Worm (Caenorhabditis elegans): ENCODE data around the gene cdk-11.1.

The cdk-11.1 gene

ce11 chrII:7666338-7666737 is 32.7 kb upstream of the cdk-11.1 start:
- TF ChIP-seq unc-62 (GFP tag; optimal IDR thresholded peaks at IDR 0.05) (no peak), mdl-1 (tag; optimal IDR thresholded peaks at IDR 0.05) (no peak), ceh-16 (tag; optimal IDR thresholded peaks at IDR 0.05) (no peak), nhr-6 (tag; optimal IDR thresholded peaks at IDR 0.05) (no peak), Y55F3AM.14 (GFP tag; optimal IDR thresholded peaks at IDR 0.05) (no peak), nhr-23 (tag; optimal IDR thresholded peaks at IDR 0.05) (no peak)

ce11 chrII:7666967-7667366 is 32.1 kb upstream of the cdk-11.1 start, which contains the start of gene lir-2:
Gene lir-2 (plus strand): TSS chrII:7667267.
- no peak for TF ChIP-seq nhr-23 (tag; optimal IDR thresholded peaks at IDR 0.05)
- peak; percentile 3 for TF ChIP-seq nhr-25 (tag; optimal IDR thresholded peaks at IDR 0.05)
- TF ChIP-seq lin-13 (GFP tag; optimal IDR thresholded peaks at IDR 0.05) = no peak

- peak; percentile 66 for TF ChIP-seq unc-55 (GFP tag; optimal IDR thresholded peaks at IDR 0.05)
- TF ChIP-seq ZK546.5 (tag; optimal IDR thresholded peaks at IDR 0.05) = no peak
- TF ChIP-seq F13H6.1 (tag; optimal IDR thresholded peaks at IDR 0.05) = peak; percentile 26
- peak; percentile 38 for TF ChIP-seq fos-1 (tag; optimal IDR thresholded peaks at IDR 0.05)
- no peak for TF ChIP-seq nhr-12 (tag; optimal IDR thresholded peaks at IDR 0.05)
- peak; percentile 74 for TF ChIP-seq C34F6.9 (tag; optimal IDR thresholded peaks at IDR 0.05)
- TF ChIP-seq ztf-4 (tag; optimal IDR thresholded peaks at IDR 0.05) = no peak
- no peak for TF ChIP-seq elt-1 (tag; optimal IDR thresholded peaks at IDR 0.05)
- no peak for TF ChIP-seq peb-1 (tag; optimal IDR thresholded peaks at IDR 0.05)
- no peak for TF ChIP-seq ama-1 (optimal IDR thresholded peaks at IDR 0.05)
- TF ChIP-seq dmd-4 (tag; optimal IDR thresholded peaks at IDR 0.05) = no peak
- no peak for TF ChIP-seq mab-5 (tag; optimal IDR thresholded peaks at IDR 0.05)
- peak; percentile 15 for TF ChIP-seq sem-4 (tag; optimal IDR thresholded peaks at IDR 0.05)
- TF ChIP-seq unc-62 (GFP tag; optimal IDR thresholded peaks at IDR 0.05) = no peak
- TF ChIP-seq lsy-2 (tag; optimal IDR thresholded peaks at IDR 0.05) = peak in 1 of 2 experiments; percentile 44
- no peak for TF ChIP-seq nhr-11 (tag; optimal IDR thresholded peaks at IDR 0.05)
- TF ChIP-seq nhr-25 (tag; optimal IDR thresholded peaks at IDR 0.05) = peak; percentile 32
- peak; percentile 42 for TF ChIP-seq lin-11 (tag; optimal IDR thresholded peaks at IDR 0.05)
- peak; percentile 69 for TF ChIP-seq nhr-129 (tag; optimal IDR thresholded peaks at IDR 0.05)
- TF ChIP-seq crh-2 (tag; optimal IDR thresholded peaks at IDR 0.05) = peak; percentile 10
Measured at ce11 chrII:7669409-7669808, 29.6 kb upstream of the cdk-11.1 start.

ce11 chrII:7670039-7670438 is 29.0 kb upstream of the cdk-11.1 start:
- TF ChIP-seq unc-39 (tag; optimal IDR thresholded peaks at IDR 0.05) = no peak
- TF ChIP-seq F13H6.1 (tag; optimal IDR thresholded peaks at IDR 0.05) = no peak
- TF ChIP-seq dmd-4 (tag; optimal IDR thresholded peaks at IDR 0.05) = no peak
- TF ChIP-seq nhr-6 (tag; optimal IDR thresholded peaks at IDR 0.05) = no peak
- no peak for TF ChIP-seq ceh-82 (tag; optimal IDR thresholded peaks at IDR 0.05)
- TF ChIP-seq nhr-25 (tag; optimal IDR thresholded peaks at IDR 0.05) = no peak
- no peak for TF ChIP-seq mab-5 (tag; optimal IDR thresholded peaks at IDR 0.05)
- no peak for TF ChIP-seq elt-1 (tag; optimal IDR thresholded peaks at IDR 0.05)
- no peak for TF ChIP-seq aly-2 (tag; optimal IDR thresholded peaks at IDR 0.05)

ce11 chrII:7671705-7672104 is 27.3 kb upstream of the cdk-11.1 start, which contains the start of gene lir-1:
Gene lir-1 (plus strand): TSS chrII:7672005.
- TF ChIP-seq snpc-4 (tag; optimal IDR thresholded peaks at IDR 0.05) (no peak), C34F6.9 (tag; optimal IDR thresholded peaks at IDR 0.05) (no peak)

- TF ChIP-seq crh-2 (tag; optimal IDR thresholded peaks at IDR 0.05) (no peak), peb-1 (tag; optimal IDR thresholded peaks at IDR 0.05) (no peak), mab-5 (tag; optimal IDR thresholded peaks at IDR 0.05) (no peak), skn-1 (tag; optimal IDR thresholded peaks at IDR 0.05) (no peak), nhr-237 (tag; optimal IDR thresholded peaks at IDR 0.05) (no peak), elt-3 (tag; optimal IDR thresholded peaks at IDR 0.05) (no peak), nhr-129 (tag; optimal IDR thresholded peaks at IDR 0.05) (no peak), sem-4 (tag; optimal IDR thresholded peaks at IDR 0.05) (no peak), egl-27 (tag; optimal IDR thresholded peaks at IDR 0.05) (no peak), ama-1 (optimal IDR thresholded peaks at IDR 0.05) (no peak), unc-39 (tag; optimal IDR thresholded peaks at IDR 0.05) (no peak), nhr-25 (tag; optimal IDR thresholded peaks at IDR 0.05) (no peak)
Measured at ce11 chrII:7675752-7676151, 23.3 kb upstream of the cdk-11.1 start.

Measured in whole organism, L2 larva.